Worm (Caenorhabditis elegans) whole organism, L4 larva: ENCODE measurements around the gene R05C11.2.

ENCODE experiments used
- F37D6.2 ChIP-seq: sonication (generic microtip); optimal IDR thresholded peaks from 2 replicates; lab custom pipeline; 2016; ENCODE audit warnings: mild to moderate bottlenecking, missing genetic modification characterization, missing compliant biosample characterization
- R02D3.7 ChIP-seq: fragments of 150-350 bp; sonication (generic microtip); optimal IDR thresholded peaks from 3 replicates; lab custom pipeline; 2014; ENCODE audit warnings: missing biosample characterization, missing genetic modification characterization
- T26A8.4 ChIP-seq: fragments of 200-800 bp; sonication (Bioruptor generic); IDR thresholded peaks from 2 replicates; pipeline ENCODE4 v1.3.6; 2022; ENCODE audit warnings: missing genetic modification characterization, missing compliant biosample characterization
- Y48G9A.11 ChIP-seq: fragments of 200-800 bp; sonication (Bioruptor generic); IDR thresholded peaks from 2 replicates; pipeline ENCODE4 v1.3.6; 2022; ENCODE audit warnings: missing genetic modification reagents, missing genetic modification characterization, missing compliant biosample characterization
- Y75B8A.6 ChIP-seq: fragments of 200-800 bp; sonication (Bioruptor generic); IDR thresholded peaks from 2 replicates; pipeline ENCODE4 v1.3.6; 2022; ENCODE audit warnings: missing genetic modification reagents, missing genetic modification characterization, missing compliant biosample characterization
- ZK337.2 ChIP-seq: fragments of 200-800 bp; sonication (Bioruptor generic); IDR thresholded peaks from 2 replicates; pipeline ENCODE4 v1.3.6; 2022; ENCODE audit warnings: missing genetic modification reagents, missing genetic modification characterization, missing compliant biosample characterization
- aha-1 ChIP-seq: fragments of 150-350 bp; peaks from one replicate; lab custom pipeline; 2014; ENCODE audit warnings: missing biosample characterization, missing genetic modification characterization
- ceh-20 ChIP-seq: fragments of 200-800 bp; sonication (Bioruptor generic); IDR thresholded peaks from 2 replicates; pipeline ENCODE4 v1.3.6; 2022; ENCODE audit warnings: missing genetic modification reagents, missing genetic modification characterization, missing compliant biosample characterization
- ceh-28 ChIP-seq: fragments of 150-350 bp; optimal IDR thresholded peaks from 2 replicates; lab custom pipeline; 2014; ENCODE audit warnings: missing biosample characterization, missing genetic modification reagents, missing genetic modification characterization
- ceh-62 ChIP-seq: sonication (generic microtip); optimal IDR thresholded peaks from 2 replicates; lab custom pipeline; 2017; ENCODE audit warnings: missing biosample characterization, missing genetic modification characterization
- daf-12 ChIP-seq: fragments of 150-350 bp; optimal IDR thresholded peaks from 2 replicates; lab custom pipeline; 2014; ENCODE audit warnings: missing biosample characterization, missing genetic modification reagents, missing genetic modification characterization
- daf-19 ChIP-seq: fragments of 200-800 bp; sonication (Bioruptor generic); conservative IDR thresholded peaks from 2 replicates; pipeline ENCODE4 v1.3.6; 2022; ENCODE audit warnings: missing genetic modification characterization, missing compliant biosample characterization
- daf-8 ChIP-seq: fragments of 200-800 bp; sonication (Bioruptor generic); IDR thresholded peaks from 2 replicates; pipeline ENCODE4 v1.3.6; 2022; ENCODE audit warnings: missing genetic modification characterization, missing compliant biosample characterization
- dmd-6 ChIP-seq: fragments of 200-800 bp; sonication (Bioruptor generic); IDR thresholded peaks from 2 replicates; pipeline ENCODE4 v1.3.6; 2022; ENCODE audit warnings: missing genetic modification reagents, missing genetic modification characterization, missing compliant biosample characterization
- egl-27 ChIP-seq: sonication (generic microtip); optimal IDR thresholded peaks from 3 replicates; lab custom pipeline; 2017; ENCODE audit warnings: missing biosample characterization, missing genetic modification reagents, missing genetic modification characterization
- hif-1 ChIP-seq, 2 experiments: sonication (generic microtip); optimal IDR thresholded peaks; 2 replicates each; lab custom pipeline; 2016 to 2017; ENCODE audit warnings: missing compliant biosample characterization in 2 of 2, missing genetic modification characterization in 2 of 2, missing genetic modification reagents in 2 of 2, missing genotype in 2 of 2, mild to moderate bottlenecking in 1 of 2
- hlh-30 ChIP-seq: sonication (generic microtip); optimal IDR thresholded peaks from 2 replicates; lab custom pipeline; 2017; ENCODE audit warnings: antibody characterized with exemption, mild to moderate bottlenecking, missing genetic modification characterization, missing compliant biosample characterization; ENCODE audit not compliant: insufficient read depth
- lin-13 ChIP-seq: fragments of 150-350 bp; optimal IDR thresholded peaks from 2 replicates; lab custom pipeline; 2014; ENCODE audit warnings: missing biosample characterization, missing genetic modification reagents, missing genetic modification characterization
- lin-15B ChIP-seq: fragments of 150-350 bp; sonication (generic microtip); optimal IDR thresholded peaks from 3 replicates; lab custom pipeline; 2014; ENCODE audit warnings: missing biosample characterization, missing genetic modification characterization
- lin-38 ChIP-seq: fragments of 200-800 bp; sonication (Bioruptor generic); IDR thresholded peaks from 2 replicates; pipeline ENCODE4 v1.3.6; 2022; ENCODE audit warnings: missing genetic modification reagents, missing genetic modification characterization, missing compliant biosample characterization
- lin-39 ChIP-seq: fragments of 150-350 bp; optimal IDR thresholded peaks from 2 replicates; lab custom pipeline; 2014; ENCODE audit warnings: missing biosample characterization, missing genetic modification reagents, missing genetic modification characterization
- madf-9 ChIP-seq: fragments of 200-800 bp; sonication (Bioruptor generic); conservative IDR thresholded peaks from 2 replicates; pipeline ENCODE4 v1.3.6; 2022; ENCODE audit warnings: missing genetic modification reagents, missing genetic modification characterization, missing compliant biosample characterization
- mdl-1 ChIP-seq, 2 experiments: fragments of 150-350 bp in 1 of 2; sonication (generic microtip) in 1 of 2; optimal IDR thresholded peaks; 2 replicates each; lab custom pipeline; 2014 to 2017; ENCODE audit warnings: missing biosample characterization in 2 of 2, missing genetic modification characterization in 2 of 2
- mes-2 ChIP-seq: sonication (generic microtip); optimal IDR thresholded peaks from 2 replicates; lab custom pipeline; 2016; ENCODE audit warnings: missing genotype, mild to moderate bottlenecking, missing genetic modification characterization, missing compliant biosample characterization; ENCODE audit not compliant: poor library complexity, severe bottlenecking
- mxl-3 ChIP-seq: fragments of 200-800 bp; sonication (Bioruptor generic); optimal IDR thresholded peaks from 2 replicates; lab custom pipeline; 2018; ENCODE audit warnings: mild to moderate bottlenecking, missing genetic modification characterization, missing compliant biosample characterization
- nhr-10 ChIP-seq: fragments of 150-350 bp; optimal IDR thresholded peaks from 2 replicates; lab custom pipeline; 2014; ENCODE audit warnings: missing biosample characterization, missing genetic modification characterization
- nhr-102 ChIP-seq: sonication (generic microtip); optimal IDR thresholded peaks from 2 replicates; lab custom pipeline; 2016; ENCODE audit warnings: mild to moderate bottlenecking, missing genetic modification characterization, moderate library complexity, missing compliant biosample characterization
- nhr-111 ChIP-seq: fragments of 200-800 bp; sonication (Bioruptor generic); optimal IDR thresholded peaks from 2 replicates; lab custom pipeline; 2018; ENCODE audit warnings: mild to moderate bottlenecking, missing genetic modification characterization, missing compliant biosample characterization
- nhr-237 ChIP-seq: sonication (generic microtip); optimal IDR thresholded peaks from 2 replicates; lab custom pipeline; 2017; ENCODE audit warnings: missing biosample characterization, missing genetic modification characterization
- nhr-25 ChIP-seq: sonication (generic microtip); optimal IDR thresholded peaks from 2 replicates; lab custom pipeline; 2017; ENCODE audit warnings: missing genetic modification characterization, mild to moderate bottlenecking, missing compliant biosample characterization, antibody characterized with exemption, moderate library complexity, borderline replicate concordance; ENCODE audit not compliant: insufficient read depth
- nhr-28 ChIP-seq: fragments of 150-350 bp; optimal IDR thresholded peaks from 2 replicates; lab custom pipeline; 2014; ENCODE audit warnings: missing biosample characterization, missing genetic modification characterization
- nhr-48 ChIP-seq: sonication (generic microtip); optimal IDR thresholded peaks from 2 replicates; lab custom pipeline; 2016; ENCODE audit warnings: mild to moderate bottlenecking, missing genetic modification characterization, missing compliant biosample characterization
- nhr-77 ChIP-seq: fragments of 150-350 bp; optimal IDR thresholded peaks from 2 replicates; lab custom pipeline; 2014; ENCODE audit warnings: missing biosample characterization, missing genetic modification characterization
- rbr-2 ChIP-seq: sonication (generic microtip); optimal IDR thresholded peaks from 2 replicates; lab custom pipeline; 2016; ENCODE audit warnings: missing genotype, missing genetic modification characterization, missing compliant biosample characterization
- saeg-2 ChIP-seq: fragments of 200-800 bp; sonication (Bioruptor generic); IDR thresholded peaks from 2 replicates; pipeline ENCODE4 v1.3.6; 2022; ENCODE audit warnings: missing genetic modification reagents, missing genetic modification characterization, missing compliant biosample characterization
- sdz-12 ChIP-seq: fragments of 200-800 bp; sonication (Bioruptor generic); optimal IDR thresholded peaks from 2 replicates; lab custom pipeline; 2018; ENCODE audit warnings: mild to moderate bottlenecking, missing genetic modification characterization, missing compliant biosample characterization
- set-16 ChIP-seq: fragments of 200-800 bp; sonication (Bioruptor generic); IDR thresholded peaks from 2 replicates; pipeline ENCODE4 v1.3.6; 2022; ENCODE audit warnings: missing genetic modification reagents, missing genetic modification characterization, missing compliant biosample characterization
- spr-3 ChIP-seq: fragments of 200-800 bp; sonication (Bioruptor generic); optimal IDR thresholded peaks from 2 replicates; lab custom pipeline; 2018; ENCODE audit warnings: mild to moderate bottlenecking, missing genetic modification characterization, missing compliant biosample characterization
- tra-1 ChIP-seq: fragments of 200-800 bp; sonication (Bioruptor generic); IDR thresholded peaks from 2 replicates; pipeline ENCODE4 v1.3.6; 2022; ENCODE audit warnings: missing genetic modification reagents, missing genetic modification characterization, missing compliant biosample characterization
- unc-39 ChIP-seq: sonication (generic microtip); optimal IDR thresholded peaks from 2 replicates; lab custom pipeline; 2017; ENCODE audit warnings: missing biosample characterization, missing genetic modification characterization
- unc-62 ChIP-seq, 3 experiments: fragments of 150-350 bp in 1 of 3; sonication (generic microtip); optimal IDR thresholded peaks in 2 of 3; peaks in 1 of 3; 1 replicate in 1 of 3; 2 replicates in 2 of 3; lab custom pipeline; 2014 to 2017; ENCODE audit warnings: missing biosample characterization in 3 of 3, missing genetic modification characterization in 3 of 3, missing genetic modification reagents in 3 of 3, missing genotype in 1 of 3
- zfp-2 ChIP-seq: sonication (generic microtip); optimal IDR thresholded peaks from 2 replicates; lab custom pipeline; 2016; ENCODE audit warnings: mild to moderate bottlenecking, missing genetic modification characterization, missing compliant biosample characterization
- zip-11 ChIP-seq: fragments of 200-800 bp; sonication (Bioruptor generic); IDR thresholded peaks from 2 replicates; pipeline ENCODE4 v1.3.6; 2022; ENCODE audit warnings: missing genetic modification characterization, missing compliant biosample characterization

Gene R05C11.2

ce11 chrIV:2048839-2049238 lies 10.1 kb downstream of the R05C11.2 start (continued):
- TF ChIP-seq mes-2 (peak; percentile 62), unc-39 (tag; lab: Kevin White, UChicago) (no peak), daf-19 (GFP tag; lab: Robert Waterston, UW) (no peak), Y75B8A.6 (no peak), F37D6.2 (peak; percentile 62), dmd-6 (GFP tag; lab: Robert Waterston, UW) (peak; percentile 25; the same call in 1 of the 2 replicates), T26A8.4 (no peak), saeg-2 (GFP tag; lab: Robert Waterston, UW) (no peak), nhr-77 (tag; lab: Kevin White, UChicago) (no peak), nhr-10 (no peak), madf-9 (no peak), hlh-30 (tag; lab: Kevin White, UChicago) (peak; percentile 65), hif-1 (tag; optimal IDR thresholded peaks at IDR 0.05; lab: Kevin White, UChicago) (peak in 1 of 2 experiments; percentile 65), ceh-28 (peak; percentile 20), nhr-48 (tag; lab: Kevin White, UChicago) (peak; percentile 6), R02D3.7 (tag; lab: Kevin White, UChicago) (no peak), Y48G9A.11 (GFP tag; lab: Robert Waterston, UW) (no peak), spr-3 (peak; percentile 23), nhr-102 (no peak), nhr-25 (tag; lab: Kevin White, UChicago) (peak; percentile 80), daf-8 (GFP tag; lab: Robert Waterston, UW) (no peak), mxl-3 (GFP tag; lab: Kevin White, UChicago) (peak; percentile 69), lin-38 (GFP tag; lab: Robert Waterston, UW) (peak; percentile 38), ceh-20 (GFP tag; lab: Robert Waterston, UW) (peak; percentile 77; the same call in 1 of the 2 replicates), nhr-28 (tag; lab: Kevin White, UChicago) (peak; percentile 61), sdz-12 (no peak), ceh-62 (tag; lab: Kevin White, UChicago) (no peak), zip-11 (GFP tag; lab: Robert Waterston, UW) (no peak), rbr-2 (peak; percentile 82)
- TF ChIP-seq, all 104 proteins: peak for 33

ce11 chrIV:2037497-2037896 lies 21.4 kb downstream of the R05C11.2 start:
- TF ChIP-seq saeg-2 (GFP tag; lab: Robert Waterston, UW): no peak
- TF ChIP-seq sdz-12: no peak
- TF ChIP-seq nhr-237: no peak
- no peak for TF ChIP-seq daf-12 (tag; lab: Kevin White, UChicago)
- TF ChIP-seq egl-27 (tag; lab: Kevin White, UChicago): no peak
- TF ChIP-seq set-16 (GFP tag; lab: Robert Waterston, UW): peak; percentile 55; the same call in 1 of the 2 replicates
- TF ChIP-seq unc-62 (GFP tag; optimal IDR thresholded peaks at IDR 0.05 in 1 of 2; lab: Kevin White, UChicago): peak in 1 of 2 experiments; percentile 19
- no peak for TF ChIP-seq unc-62 (tag; optimal IDR thresholded peaks at IDR 0.05; lab: Kevin White, UChicago)
- TF ChIP-seq T26A8.4: no peak
- TF ChIP-seq, all 104 proteins: peak for 2

ce11 chrIV:2036974-2037373 lies 21.9 kb downstream of the R05C11.2 start, which contains the start of the genes Y76B12C.9 and cng-2:
Y76B12C.9 (minus strand) TSS chrIV:2037074.
cng-2 (plus strand) TSS chrIV:2037191.
- TF ChIP-seq aha-1 (tag; lab: Kevin White, UChicago) (peak; percentile 49), nhr-77 (tag; lab: Kevin White, UChicago) (no peak)

ce11 chrIV:2032946-2033411 lies 25.9 kb downstream of the R05C11.2 start, which contains the start of gene cpsf-1:
cpsf-1 (minus strand) TSS chrIV:2032996.
- peak; percentile 85 for TF ChIP-seq lin-13 (GFP tag; lab: Kevin White, UChicago)
- peak; percentile 68 for TF ChIP-seq hlh-30 (tag; lab: Kevin White, UChicago)
- TF ChIP-seq ceh-20 (GFP tag; lab: Robert Waterston, UW): 0 out of 2 replicates have a peak, but pooled peaks have one; percentile 11
- TF ChIP-seq rbr-2: peak; percentile 67
- TF ChIP-seq T26A8.4: no peak
- peak; percentile 91 for TF ChIP-seq nhr-77 (tag; lab: Kevin White, UChicago)
- TF ChIP-seq mdl-1 (tag; optimal IDR thresholded peaks at IDR 0.05; lab: Kevin White, UChicago): peak in 1 of 2 experiments; percentile 23
- no peak for TF ChIP-seq nhr-111 (GFP tag; lab: Kevin White, UChicago)
- TF ChIP-seq Y48G9A.11 (GFP tag; lab: Robert Waterston, UW): 0 out of 2 replicates have a peak, but pooled peaks have one; percentile 37
- peak; percentile 90 for TF ChIP-seq aha-1 (tag; lab: Kevin White, UChicago)
- no peak for TF ChIP-seq tra-1
- TF ChIP-seq zfp-2 (tag; lab: Kevin White, UChicago): no peak
- peak; percentile 64 for TF ChIP-seq ZK337.2
- TF ChIP-seq nhr-28 (tag; lab: Kevin White, UChicago): peak; percentile 86
- TF ChIP-seq lin-15B: peak; percentile 78
- no peak for TF ChIP-seq lin-39 (tag; lab: Kevin White, UChicago)
